Worm (Caenorhabditis elegans): Measurements from ENCODE around the gene F45E1.4.

F45E1.4 gene

DNA sequence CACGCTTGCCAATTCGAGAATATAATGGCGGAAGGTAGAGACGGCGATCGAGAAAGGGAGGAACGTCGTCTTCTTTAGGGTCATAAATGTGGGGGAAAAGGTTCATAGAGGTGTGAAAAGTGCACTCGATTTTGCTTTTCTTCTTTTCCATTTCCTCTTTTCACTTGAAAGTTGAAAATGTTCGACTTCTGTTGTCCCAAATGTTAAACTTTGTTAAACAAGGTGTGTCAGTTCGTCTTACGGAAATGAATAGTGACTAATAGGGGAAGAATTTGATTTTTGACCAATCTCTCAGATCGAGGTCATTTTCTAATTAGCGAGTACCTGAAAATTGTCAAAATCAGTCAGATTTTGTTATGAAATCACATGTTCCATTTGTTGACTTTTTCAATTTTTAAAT is 19.1 kb downstream of the F45E1.4 start:
- TF ChIP-seq blmp-1 (tag; optimal IDR thresholded peaks at IDR 0.05; ENCODE audit: insufficient read depth): peak; percentile 63
- TF ChIP-seq lsy-2 (tag; optimal IDR thresholded peaks at IDR 0.05): no peak
- no peak for TF ChIP-seq fos-1 (tag; optimal IDR thresholded peaks at IDR 0.05)
- no peak for TF ChIP-seq gmeb-1 (tag; optimal IDR thresholded peaks at IDR 0.05)
- TF ChIP-seq nhr-23 (tag; optimal IDR thresholded peaks at IDR 0.05): no peak
- no peak for TF ChIP-seq crh-2 (tag; optimal IDR thresholded peaks at IDR 0.05)

DNA sequence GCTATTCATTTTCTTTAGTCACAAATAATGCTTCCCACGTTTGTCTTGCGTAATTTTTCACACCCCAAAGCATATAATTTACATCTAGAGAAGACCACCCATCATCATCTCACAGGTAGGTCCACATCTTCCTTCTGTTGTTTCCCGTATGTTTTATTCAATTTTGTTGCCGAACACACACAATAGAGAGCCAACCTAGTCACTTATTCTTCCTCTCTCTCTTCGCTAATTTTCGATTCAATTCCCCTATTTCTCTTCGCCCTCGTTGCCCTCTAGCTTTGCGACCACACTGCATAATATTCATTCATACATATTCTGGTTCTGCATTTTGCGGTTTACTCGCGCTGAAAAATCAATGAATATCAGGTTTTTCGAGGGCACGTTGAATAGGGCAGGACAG is 20.2 kb downstream of the F45E1.4 start:
- no peak for TF ChIP-seq C34F6.9 (tag; optimal IDR thresholded peaks at IDR 0.05)
- TF ChIP-seq R02D3.7 (tag; optimal IDR thresholded peaks at IDR 0.05): no peak
- no peak for TF ChIP-seq lin-13 (GFP tag; optimal IDR thresholded peaks at IDR 0.05)
- TF ChIP-seq nhr-77 (tag; optimal IDR thresholded peaks at IDR 0.05): no peak
- no peak for TF ChIP-seq lsy-2 (tag; optimal IDR thresholded peaks at IDR 0.05)
- TF ChIP-seq nhr-25 (tag; optimal IDR thresholded peaks at IDR 0.05): no peak
- TF ChIP-seq elt-3 (tag; optimal IDR thresholded peaks at IDR 0.05): no peak
- TF ChIP-seq F13H6.1 (tag; optimal IDR thresholded peaks at IDR 0.05): no peak
- TF ChIP-seq nhr-129 (tag; optimal IDR thresholded peaks at IDR 0.05): no peak
- TF ChIP-seq mab-5 (tag; optimal IDR thresholded peaks at IDR 0.05): no peak
- no peak for TF ChIP-seq lin-39 (tag; optimal IDR thresholded peaks at IDR 0.05)
- TF ChIP-seq nhr-237 (tag; optimal IDR thresholded peaks at IDR 0.05): no peak
- no peak for TF ChIP-seq ZK546.5 (tag; optimal IDR thresholded peaks at IDR 0.05)
- no peak for TF ChIP-seq blmp-1 (tag; optimal IDR thresholded peaks at IDR 0.05; ENCODE audit: insufficient read depth)

DNA sequence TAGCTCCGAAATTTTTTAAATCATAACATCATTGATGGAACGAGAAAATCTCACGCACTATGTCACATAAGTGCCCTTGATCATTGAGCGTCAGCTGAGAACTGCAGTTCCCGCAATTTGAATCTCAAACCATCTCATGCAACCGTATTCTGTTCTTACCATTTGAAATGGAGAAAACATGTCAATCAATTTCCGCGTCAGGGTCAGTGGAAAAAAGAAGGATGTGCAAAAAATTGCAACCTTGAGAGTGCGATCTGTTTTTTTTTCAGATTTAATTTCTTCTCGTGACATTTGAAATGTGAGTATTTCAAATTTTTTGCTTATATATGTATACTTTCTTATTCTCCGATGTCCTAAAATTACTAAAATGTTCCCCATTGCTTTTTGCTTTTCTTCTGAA is 24.9 kb downstream of the F45E1.4 start:
- peak; percentile 67 for TF ChIP-seq nhr-25 (tag; optimal IDR thresholded peaks at IDR 0.05)
- no peak for TF ChIP-seq ceh-16 (tag; optimal IDR thresholded peaks at IDR 0.05)

DNA sequence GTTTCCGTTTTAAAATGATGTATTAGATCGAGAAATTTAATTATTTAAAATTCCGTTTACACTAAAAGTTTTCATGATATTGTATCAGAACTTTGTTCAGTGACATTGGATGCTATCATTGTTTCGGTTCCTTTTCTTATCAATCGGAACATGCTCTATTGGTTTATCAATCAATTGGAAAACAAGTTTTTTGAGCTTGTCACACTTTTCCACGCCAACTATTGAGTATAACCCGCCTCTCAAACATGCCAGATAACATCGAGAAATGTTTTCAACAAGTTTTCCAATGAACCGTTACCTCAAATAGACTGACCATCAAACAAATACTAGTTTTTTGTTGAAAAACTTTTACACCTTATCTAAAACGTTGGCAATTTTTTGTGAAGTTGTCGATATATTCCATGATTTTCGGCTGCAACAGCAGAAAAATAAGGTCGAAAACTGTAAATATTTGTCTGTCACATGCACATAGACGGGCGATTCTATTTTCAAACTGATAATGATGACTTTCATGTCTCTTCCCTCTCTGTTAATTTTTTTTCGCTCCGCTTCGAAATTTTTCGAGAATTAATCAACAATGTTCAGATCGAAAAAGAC is 28.7 kb downstream of the F45E1.4 start, which contains the start of gene unk-1:
unk-1 (plus strand) TSS at position 577 of the 597 bp plus-strand sequence.
- TF ChIP-seq egl-27 (tag; optimal IDR thresholded peaks at IDR 0.05): no peak
- TF ChIP-seq ceh-82 (tag; optimal IDR thresholded peaks at IDR 0.05): no peak
- no peak for TF ChIP-seq lin-13 (GFP tag; optimal IDR thresholded peaks at IDR 0.05)
- no peak for TF ChIP-seq nhr-10 (tag; optimal IDR thresholded peaks at IDR 0.05)
- TF ChIP-seq R02D3.7 (tag; optimal IDR thresholded peaks at IDR 0.05): no peak
- no peak for TF ChIP-seq lsy-2 (tag; optimal IDR thresholded peaks at IDR 0.05)
- no peak for TF ChIP-seq blmp-1 (tag; optimal IDR thresholded peaks at IDR 0.05; ENCODE audit: insufficient read depth)
- no peak for TF ChIP-seq ztf-1 (GFP tag; conservative IDR thresholded peaks at IDR 0.05)
- no peak for TF ChIP-seq mbf-1 (tag; optimal IDR thresholded peaks at IDR 0.05)
- peak; percentile 27 for TF ChIP-seq fos-1 (tag; optimal IDR thresholded peaks at IDR 0.05)
- TF ChIP-seq nhr-25 (tag; optimal IDR thresholded peaks at IDR 0.05): no peak
- TF ChIP-seq Y55F3AM.14 (GFP tag; optimal IDR thresholded peaks at IDR 0.05): no peak
- TF ChIP-seq aly-2 (tag; optimal IDR thresholded peaks at IDR 0.05): no peak
- no peak for TF ChIP-seq F13H6.1 (tag; optimal IDR thresholded peaks at IDR 0.05)
- no peak for TF ChIP-seq ZK546.5 (tag; optimal IDR thresholded peaks at IDR 0.05)
- no peak for TF ChIP-seq nhr-23 (tag; optimal IDR thresholded peaks at IDR 0.05)
- no peak for TF ChIP-seq unc-62 (GFP tag; optimal IDR thresholded peaks at IDR 0.05)
- TF ChIP-seq nhr-21 (tag; optimal IDR thresholded peaks at IDR 0.05): no peak
- peak; percentile 17 for TF ChIP-seq skn-1 (tag; optimal IDR thresholded peaks at IDR 0.05)
- TF ChIP-seq unc-39 (tag; optimal IDR thresholded peaks at IDR 0.05): no peak
- no peak for TF ChIP-seq peb-1 (tag; optimal IDR thresholded peaks at IDR 0.05)
- peak; percentile 13 for TF ChIP-seq crh-2 (tag; optimal IDR thresholded peaks at IDR 0.05)
- TF ChIP-seq ama-1 (optimal IDR thresholded peaks at IDR 0.05): no peak

DNA sequence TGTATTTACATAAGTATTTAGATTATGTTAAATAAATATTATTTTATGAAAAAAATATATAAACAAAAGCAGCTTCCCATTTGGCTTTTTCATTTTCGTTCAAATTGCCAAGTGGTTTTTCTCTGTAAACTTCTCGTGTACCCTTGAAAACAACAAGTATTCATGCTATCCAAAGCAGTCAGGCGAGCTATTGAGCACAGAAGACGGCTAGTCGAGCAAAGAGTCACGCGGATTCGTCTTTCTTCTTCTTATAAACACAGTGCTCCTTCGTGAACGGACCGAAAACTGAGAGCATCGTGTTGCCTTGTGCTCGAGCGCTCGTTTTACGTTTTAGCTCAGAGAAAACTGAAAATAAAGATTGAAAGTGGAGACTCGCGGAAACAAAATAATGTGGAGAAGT is 30.1 kb downstream of the F45E1.4 start:
- TF ChIP-seq C34F6.9 (tag; optimal IDR thresholded peaks at IDR 0.05) (peak; percentile 17), nhr-129 (tag; optimal IDR thresholded peaks at IDR 0.05) (peak; percentile 43), dmd-4 (tag; optimal IDR thresholded peaks at IDR 0.05) (no peak), unc-55 (GFP tag; optimal IDR thresholded peaks at IDR 0.05) (peak; percentile 21)
